Worm (Caenorhabditis elegans) whole organism, early embryonic: ENCODE results near the gene srw-41.

Experiments
- B0310.2 ChIP-seq: sonication (generic microtip); optimal IDR thresholded peaks from 2 replicates; lab custom pipeline; 2016; ENCODE audit warnings: mild to moderate bottlenecking, missing genetic modification characterization, missing compliant biosample characterization
- F13C5.2 ChIP-seq: sonication (generic microtip); optimal IDR thresholded peaks from 2 replicates; lab custom pipeline; 2017; ENCODE audit warnings: mild to moderate bottlenecking, missing genetic modification characterization, inconsistent platforms, missing compliant biosample characterization
- aly-1 ChIP-seq: sonication (generic microtip); optimal IDR thresholded peaks from 2 replicates; lab custom pipeline; 2016; ENCODE audit warnings: missing genetic modification characterization, missing compliant biosample characterization
- ama-1 ChIP-seq: fragments of 150-350 bp; optimal IDR thresholded peaks from 2 replicates; lab custom pipeline; 2014
- ceh-13 ChIP-seq: fragments of 200-800 bp; sonication (Bioruptor generic); optimal IDR thresholded peaks from 2 replicates; lab custom pipeline; 2018; ENCODE audit warnings: mild to moderate bottlenecking, missing genetic modification characterization, missing compliant biosample characterization
- ceh-36 ChIP-seq: sonication (generic microtip); optimal IDR thresholded peaks from 2 replicates; lab custom pipeline; 2016; ENCODE audit warnings: missing genetic modification characterization, inconsistent platforms, missing compliant biosample characterization
- ets-7 ChIP-seq: sonication (generic microtip); optimal IDR thresholded peaks from 2 replicates; lab custom pipeline; 2016; ENCODE audit warnings: missing genotype, missing genetic modification characterization, missing compliant biosample characterization
- flt-1 ChIP-seq: fragments of 200-800 bp; sonication (Bioruptor generic); IDR thresholded peaks from 2 replicates; pipeline ENCODE4 v1.3.6; 2022; ENCODE audit warnings: missing genetic modification characterization, missing compliant biosample characterization
- hmbx-1 ChIP-seq: sonication (generic microtip); optimal IDR thresholded peaks from 2 replicates; lab custom pipeline; 2016; ENCODE audit warnings: mild to moderate bottlenecking, missing genetic modification characterization, missing compliant biosample characterization
- hmg-4 ChIP-seq: fragments of 200-800 bp; sonication (Bioruptor generic); optimal IDR thresholded peaks from 2 replicates; lab custom pipeline; 2018; ENCODE audit warnings: mild to moderate bottlenecking, missing genetic modification characterization, missing compliant biosample characterization
- hnd-1 ChIP-seq: sonication (generic microtip); optimal IDR thresholded peaks from 2 replicates; lab custom pipeline; 2016; ENCODE audit warnings: missing genetic modification characterization, missing compliant biosample characterization
- pes-1 ChIP-seq: fragments of 200-800 bp; sonication (Bioruptor generic); IDR thresholded peaks from 2 replicates; pipeline ENCODE4 v1.3.6; 2022; ENCODE audit warnings: missing genetic modification reagents, missing genetic modification characterization, missing compliant biosample characterization
- scrt-1 ChIP-seq: fragments of 200-800 bp; sonication (Bioruptor generic); IDR thresholded peaks from 2 replicates; pipeline ENCODE4 v1.3.6; 2022; ENCODE audit warnings: missing genetic modification characterization, missing compliant biosample characterization
- sea-1 ChIP-seq: fragments of 200-800 bp; sonication (Bioruptor generic); conservative IDR thresholded peaks from 2 replicates; pipeline ENCODE4 v1.3.6; 2022; ENCODE audit warnings: missing genetic modification characterization, missing compliant biosample characterization
- tbx-11 ChIP-seq: fragments of 200-800 bp; sonication (Bioruptor generic); IDR thresholded peaks from 2 replicates; pipeline ENCODE4 v1.3.6; 2022; ENCODE audit warnings: missing genetic modification characterization, missing compliant biosample characterization
- tbx-37 ChIP-seq: fragments of 200-800 bp; sonication (Bioruptor generic); conservative IDR thresholded peaks from 2 replicates; pipeline ENCODE4 v1.3.6; 2022; ENCODE audit warnings: missing genetic modification reagents, missing genetic modification characterization, missing compliant biosample characterization
- tra-4 ChIP-seq: sonication (generic microtip); optimal IDR thresholded peaks from 2 replicates; lab custom pipeline; 2017; ENCODE audit warnings: missing genetic modification characterization, missing compliant biosample characterization

srw-41 gene

DNA sequence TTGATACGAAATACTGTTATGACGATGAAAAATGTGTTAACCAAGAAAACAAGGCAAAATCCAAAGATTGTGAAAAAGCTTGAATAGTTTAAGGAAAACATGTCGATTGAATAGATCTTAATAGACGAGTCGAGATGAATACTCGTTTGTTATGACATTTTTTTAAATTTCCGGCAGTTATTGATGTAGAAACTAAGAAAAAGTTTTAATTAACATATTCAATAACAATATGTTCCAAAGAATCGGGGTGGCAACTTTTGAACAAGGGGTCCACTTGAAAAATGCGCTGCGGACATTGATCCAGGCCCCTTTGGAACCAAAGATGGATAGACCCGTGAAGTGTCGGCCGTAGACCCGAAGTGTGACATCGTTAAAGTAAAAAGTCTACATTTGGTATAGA, 26.1 kb upstream of the srw-41 start, which contains the start of gene str-61:
TSS of gene str-61 (minus strand) at position 101 of the 400 bp plus-strand sequence.
- no peak for TF ChIP-seq tbx-11
- no peak for TF ChIP-seq sea-1 (GFP tag; lab: Robert Waterston, UW)
- no peak for TF ChIP-seq ceh-36 (tag; lab: Kevin White, UChicago)
- TF ChIP-seq hnd-1 = no peak
- no peak for TF ChIP-seq flt-1 (GFP tag; lab: Robert Waterston, UW)
- no peak for TF ChIP-seq pes-1 (GFP tag; lab: Robert Waterston, UW)
- TF ChIP-seq scrt-1 (GFP tag; lab: Robert Waterston, UW) = no peak
- TF ChIP-seq F13C5.2 = no peak
- TF ChIP-seq ceh-13 (GFP tag; lab: Kevin White, UChicago) = no peak
- no peak for TF ChIP-seq ets-7
- no peak for TF ChIP-seq ama-1 (lab: Kevin White, UChicago)

DNA sequence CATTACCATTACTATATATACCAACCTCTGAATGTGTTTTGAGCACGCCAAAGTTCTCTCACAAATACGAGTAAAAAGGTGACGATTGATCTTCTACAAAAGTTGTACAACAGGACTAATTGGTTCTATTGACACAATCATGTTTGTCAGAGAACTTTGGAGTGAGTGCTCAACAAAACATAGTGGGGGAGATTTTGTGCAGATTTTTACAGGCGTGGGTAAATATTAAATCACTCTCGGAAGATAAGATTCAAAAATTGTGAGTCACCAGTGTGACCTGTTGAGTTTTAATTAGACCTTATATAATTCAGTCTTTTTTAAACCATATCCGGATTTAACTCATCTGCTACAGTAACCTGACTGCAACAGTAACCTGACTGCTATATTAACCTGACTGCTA, 25.1 kb upstream of the srw-41 start, which contains the start of gene F14F8.8:
TSS of gene F14F8.8 (minus strand) at position 101 of the 400 bp plus-strand sequence.
- no peak for TF ChIP-seq hmg-4
- no peak for TF ChIP-seq scrt-1 (GFP tag; lab: Robert Waterston, UW)
- TF ChIP-seq sea-1 (GFP tag; lab: Robert Waterston, UW) = no peak
- TF ChIP-seq hnd-1 = no peak
- no peak for TF ChIP-seq hmbx-1 (tag; lab: Kevin White, UChicago)
- TF ChIP-seq tra-4 (tag; lab: Kevin White, UChicago) = no peak
- TF ChIP-seq ets-7 = no peak
- TF ChIP-seq flt-1 (GFP tag; lab: Robert Waterston, UW) = no peak
- no peak for TF ChIP-seq tbx-11
- TF ChIP-seq ceh-13 (GFP tag; lab: Kevin White, UChicago) = no peak
- no peak for TF ChIP-seq ama-1 (lab: Kevin White, UChicago)
- no peak for TF ChIP-seq ceh-36 (tag; lab: Kevin White, UChicago)
- no peak for TF ChIP-seq F13C5.2

DNA sequence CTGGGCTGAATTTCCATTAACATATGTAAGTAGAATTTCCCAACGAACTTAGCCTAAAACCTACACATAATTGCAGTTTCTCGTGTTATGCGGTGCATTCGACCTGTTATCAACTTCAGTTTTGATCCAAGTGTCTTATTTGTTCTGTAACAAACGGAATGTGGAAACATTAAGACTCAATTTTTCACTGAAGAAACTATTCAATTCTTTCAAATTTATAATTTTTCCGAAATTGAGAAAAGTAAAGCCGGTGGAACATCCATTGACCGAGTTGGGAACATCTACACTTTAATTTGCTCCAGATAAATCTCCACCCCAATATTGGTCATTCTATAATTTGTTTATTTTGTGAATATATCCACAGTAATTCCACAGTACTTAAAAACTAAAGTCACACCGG, 22.9 kb upstream of the srw-41 start:
- TF ChIP-seq flt-1 (GFP tag; lab: Robert Waterston, UW) (no peak), B0310.2 (no peak), aly-1 (tag; lab: Kevin White, UChicago) (no peak), tra-4 (tag; lab: Kevin White, UChicago) (no peak), ceh-13 (GFP tag; lab: Kevin White, UChicago) (no peak), ama-1 (lab: Kevin White, UChicago) (no peak)

DNA sequence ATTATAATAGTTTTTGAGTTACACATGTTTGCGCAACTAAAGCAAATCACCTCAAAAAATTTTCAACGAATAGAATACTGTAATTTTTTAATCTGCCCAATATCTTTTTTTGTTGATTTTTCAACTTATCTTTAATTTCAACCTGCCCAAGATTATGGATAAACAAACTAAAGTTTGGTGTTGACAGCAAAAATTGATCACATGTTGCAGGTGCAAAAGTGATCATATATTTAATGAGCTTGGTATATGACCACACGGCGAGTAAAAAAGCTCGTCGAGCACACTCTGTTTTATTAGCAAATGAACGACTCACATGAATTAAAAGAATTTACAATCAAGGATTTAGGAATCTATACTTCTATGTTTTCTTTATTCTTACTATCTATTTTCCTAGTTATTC, 21.7 kb upstream of the srw-41 start, which contains the start of gene srz-1:
TSS of gene srz-1 (plus strand) at position 301 of the 400 bp plus-strand sequence.
- TF ChIP-seq ama-1 (lab: Kevin White, UChicago) (no peak), pes-1 (GFP tag; lab: Robert Waterston, UW) (no peak), scrt-1 (GFP tag; lab: Robert Waterston, UW) (no peak), hmbx-1 (tag; lab: Kevin White, UChicago) (no peak), sea-1 (GFP tag; lab: Robert Waterston, UW) (no peak), F13C5.2 (no peak), aly-1 (tag; lab: Kevin White, UChicago) (no peak), B0310.2 (no peak), ceh-36 (tag; lab: Kevin White, UChicago) (no peak), tbx-11 (no peak), hnd-1 (no peak), ceh-13 (GFP tag; lab: Kevin White, UChicago) (no peak)

DNA sequence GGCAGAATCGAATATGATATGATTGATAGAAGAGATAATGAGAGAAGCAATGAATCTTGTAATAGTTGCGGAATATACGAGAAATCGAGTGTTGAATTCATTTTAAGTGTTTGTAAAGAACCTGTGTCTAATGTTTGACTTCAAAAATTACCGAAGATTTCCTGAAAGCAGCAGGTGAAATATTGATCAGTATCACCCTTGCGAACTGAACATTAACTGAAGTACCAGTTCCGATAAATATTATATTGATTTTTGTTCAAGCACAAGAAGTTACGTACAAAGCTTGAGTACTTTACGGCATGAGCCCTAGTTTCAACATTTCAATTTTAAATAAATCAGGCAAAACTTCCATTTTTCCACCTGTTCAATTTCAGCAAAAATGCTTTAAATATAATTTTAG, 18.0 kb upstream of the srw-41 start, which contains the start of gene srz-103:
TSS of gene srz-103 (minus strand) at position 101 of the 400 bp plus-strand sequence.
- no peak for TF ChIP-seq scrt-1 (GFP tag; lab: Robert Waterston, UW)
- no peak for TF ChIP-seq pes-1 (GFP tag; lab: Robert Waterston, UW)
- no peak for TF ChIP-seq hmbx-1 (tag; lab: Kevin White, UChicago)
- TF ChIP-seq ama-1 (lab: Kevin White, UChicago) = no peak
- TF ChIP-seq tbx-11 = no peak
- no peak for TF ChIP-seq ceh-13 (GFP tag; lab: Kevin White, UChicago)
- no peak for TF ChIP-seq F13C5.2
- no peak for TF ChIP-seq sea-1 (GFP tag; lab: Robert Waterston, UW)
- no peak for TF ChIP-seq tbx-37 (GFP tag; lab: Robert Waterston, UW)
- TF ChIP-seq flt-1 (GFP tag; lab: Robert Waterston, UW) = no peak
- no peak for TF ChIP-seq tra-4 (tag; lab: Kevin White, UChicago)
- TF ChIP-seq aly-1 (tag; lab: Kevin White, UChicago) = no peak
- no peak for TF ChIP-seq ets-7

DNA sequence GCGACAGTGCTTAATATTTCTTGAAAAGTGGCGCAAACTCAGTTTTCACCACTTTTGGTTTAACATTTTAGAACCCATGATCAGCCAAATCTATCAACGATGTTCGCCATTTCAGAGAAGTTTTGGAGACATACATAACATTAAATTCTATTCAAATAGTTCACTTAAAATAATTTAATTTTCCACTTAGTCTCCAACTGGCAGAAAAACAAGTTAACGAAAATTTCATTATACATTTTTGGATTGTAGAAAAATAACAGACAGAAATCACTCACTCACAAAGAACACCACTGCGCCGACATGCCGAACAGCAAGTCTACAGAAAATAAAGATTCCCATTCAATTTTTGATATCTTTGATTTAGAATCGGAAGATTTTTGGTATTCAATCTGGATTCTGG, 17.3 kb upstream of the srw-41 start, which contains the start of gene srw-44:
TSS of gene srw-44 (plus strand) at position 301 of the 400 bp plus-strand sequence.
- no peak for TF ChIP-seq tra-4 (tag; lab: Kevin White, UChicago)
- TF ChIP-seq scrt-1 (GFP tag; lab: Robert Waterston, UW) = no peak
- no peak for TF ChIP-seq B0310.2
- no peak for TF ChIP-seq tbx-11
- no peak for TF ChIP-seq hmbx-1 (tag; lab: Kevin White, UChicago)
- no peak for TF ChIP-seq sea-1 (GFP tag; lab: Robert Waterston, UW)
- TF ChIP-seq aly-1 (tag; lab: Kevin White, UChicago) = no peak
- no peak for TF ChIP-seq hmg-4

DNA sequence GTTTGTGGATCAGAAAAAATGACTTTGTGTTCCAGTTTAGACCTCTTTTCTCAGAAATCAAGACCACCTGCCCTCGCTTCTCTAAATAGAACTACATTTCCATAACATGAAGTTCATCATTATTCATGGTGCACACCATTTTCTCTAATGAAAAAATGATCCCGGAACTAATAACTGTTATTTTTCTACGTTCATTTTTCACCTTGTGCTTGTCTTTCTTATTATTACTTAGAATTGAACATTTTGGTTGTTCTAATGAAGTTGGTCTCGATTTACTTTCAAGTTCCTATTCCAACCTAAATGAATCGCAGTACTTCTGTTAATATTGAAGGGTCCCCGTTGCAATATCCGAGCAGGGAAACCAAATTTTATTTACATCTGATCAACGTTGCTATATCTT, 14.4 kb upstream of the srw-41 start, which contains the start of gene srw-36:
TSS of gene srw-36 (plus strand) at position 301 of the 400 bp plus-strand sequence.
- TF ChIP-seq tra-4 (tag; lab: Kevin White, UChicago) (no peak), hmbx-1 (tag; lab: Kevin White, UChicago) (no peak), flt-1 (GFP tag; lab: Robert Waterston, UW) (no peak), tbx-37 (GFP tag; lab: Robert Waterston, UW) (no peak), pes-1 (GFP tag; lab: Robert Waterston, UW) (no peak), tbx-11 (no peak), hnd-1 (no peak), ets-7 (no peak), F13C5.2 (no peak), ama-1 (lab: Kevin White, UChicago) (no peak), hmg-4 (no peak), ceh-13 (GFP tag; lab: Kevin White, UChicago) (no peak), ceh-36 (tag; lab: Kevin White, UChicago) (no peak), aly-1 (tag; lab: Kevin White, UChicago) (no peak), sea-1 (GFP tag; lab: Robert Waterston, UW) (no peak), scrt-1 (GFP tag; lab: Robert Waterston, UW) (no peak), B0310.2 (no peak)
